Worm (Caenorhabditis elegans): ENCODE results near the gene T24H10.5.

T24H10.5 gene

ce11 chrII:9112851-9113250 is 12.0 kb downstream of the T24H10.5 start, which contains the start of gene jun-1 (continued):
- TF ChIP-seq lin-39 (tag; optimal IDR thresholded peaks at IDR 0.05) (peak; percentile 29), isw-1 (GFP tag; IDR thresholded peaks at IDR 0.05) (peak; percentile 75), hpl-2 (GFP tag; optimal IDR thresholded peaks at IDR 0.05) (peak; percentile 37), pax-3 (tag; optimal IDR thresholded peaks at IDR 0.05) (peak; percentile 48), fkh-8 (tag; optimal IDR thresholded peaks at IDR 0.05) (peak; percentile 88), C04F5.9 (tag; optimal IDR thresholded peaks at IDR 0.05) (peak; percentile 39), ceh-63 (GFP tag; optimal IDR thresholded peaks at IDR 0.05) (no peak), hlh-4 (tag; optimal IDR thresholded peaks at IDR 0.05) (no peak), ama-1 (optimal IDR thresholded peaks at IDR 0.05) (no peak), fos-1 (tag; optimal IDR thresholded peaks at IDR 0.05) (peak; percentile 100), elt-3 (tag; optimal IDR thresholded peaks at IDR 0.05) (peak in 3 of 6 experiments; percentile 48 to 93 (median 87)), sptf-1 (tag; optimal IDR thresholded peaks at IDR 0.05) (no peak), mef-2 (tag; optimal IDR thresholded peaks at IDR 0.05) (no peak), lin-13 (GFP tag; optimal IDR thresholded peaks at IDR 0.05) (peak; percentile 77), dpl-1 (GFP tag; optimal IDR thresholded peaks at IDR 0.05) (peak; percentile 63 to 69 (median 66)), lsy-2 (tag; optimal IDR thresholded peaks at IDR 0.05) (peak; percentile 85 to 95), blmp-1 (tag; optimal IDR thresholded peaks at IDR 0.05) (peak; percentile 76), ztf-11 (tag; optimal IDR thresholded peaks at IDR 0.05) (no peak), lin-15B (tag; optimal IDR thresholded peaks at IDR 0.05) (peak; percentile 37), mep-1 (tag; optimal IDR thresholded peaks at IDR 0.05) (peak; percentile 93), irx-1 (tag; optimal IDR thresholded peaks at IDR 0.05) (peak; percentile 74), xbp-1 (tag; optimal IDR thresholded peaks at IDR 0.05) (peak; percentile 65), jun-1 (tag; optimal IDR thresholded peaks at IDR 0.05) (no peak), nhr-84 (tag; optimal IDR thresholded peaks at IDR 0.05) (no peak), grh-1 (GFP tag; IDR thresholded peaks at IDR 0.05) (peak; percentile 83), efl-3 (GFP tag; optimal IDR thresholded peaks at IDR 0.05) (no peak), unc-130 (tag; optimal IDR thresholded peaks at IDR 0.05) (peak; percentile 36), lir-3 (tag; optimal IDR thresholded peaks at IDR 0.05; ENCODE audit: poor library complexity) (peak; percentile 60), egl-27 (tag; optimal IDR thresholded peaks at IDR 0.05) (peak; percentile 55 to 86), swsn-7 (tag; optimal IDR thresholded peaks at IDR 0.05) (peak; percentile 86), dsc-1 (tag; optimal IDR thresholded peaks at IDR 0.05) (peak; percentile 54), Y116A8C.19 (tag; optimal IDR thresholded peaks at IDR 0.05; ENCODE audit: borderline replicate concordance) (no peak), lin-14 (GFP tag; optimal IDR thresholded peaks at IDR 0.05) (peak; percentile 97), nhr-77 (tag; optimal IDR thresholded peaks at IDR 0.05) (peak; percentile 96), nhr-12 (tag; optimal IDR thresholded peaks at IDR 0.05) (no peak), mab-9 (GFP tag; IDR thresholded peaks at IDR 0.05) (0 out of 2 replicates have a peak, but pooled peaks have one; percentile 42), egl-13 (tag; optimal IDR thresholded peaks at IDR 0.05) (peak; percentile 14), snpc-4 (tag; optimal IDR thresholded peaks at IDR 0.05) (peak; percentile 70), nhr-47 (tag; optimal IDR thresholded peaks at IDR 0.05) (peak; percentile 85), rnt-1 (tag; optimal IDR thresholded peaks at IDR 0.05) (peak; percentile 65), fkh-10 (GFP tag; optimal IDR thresholded peaks at IDR 0.05) (peak; percentile 49), snu-23 (GFP tag; optimal IDR thresholded peaks at IDR 0.05) (peak; percentile 93), F16B12.6 (tag; optimal IDR thresholded peaks at IDR 0.05) (no peak), ceh-82 (tag; optimal IDR thresholded peaks at IDR 0.05) (peak; percentile 58 to 84 (median 61)), mdl-1 (tag; optimal IDR thresholded peaks at IDR 0.05) (peak in 1 of 2 experiments; percentile 69), sox-4 (tag; optimal IDR thresholded peaks at IDR 0.05) (no peak), ceh-8 (GFP tag; optimal IDR thresholded peaks at IDR 0.05) (no peak), nhr-20 (tag; optimal IDR thresholded peaks at IDR 0.05) (peak; percentile 96), sup-37 (GFP tag; optimal IDR thresholded peaks at IDR 0.05) (peak; percentile 28), vab-15 (tag; optimal IDR thresholded peaks at IDR 0.05) (no peak), aha-1 (tag; optimal IDR thresholded peaks at IDR 0.05) (peak; percentile 14), unc-62 (GFP tag; optimal IDR thresholded peaks at IDR 0.05) (no peak), nhr-11 (tag; optimal IDR thresholded peaks at IDR 0.05) (peak; percentile 75)

All from whole organism, L1 larva.